Worm (Caenorhabditis elegans) whole organism, L3 larva: ENCODE measurements around the gene ech-2.

Experiments
- R02D3.7 ChIP-seq: fragments of 150-350 bp; optimal IDR thresholded peaks from 2 replicates; lab custom pipeline; 2014; ENCODE audit warnings: missing biosample characterization, missing genetic modification characterization
- ZK546.5 ChIP-seq: sonication (generic microtip); optimal IDR thresholded peaks from 2 replicates; lab custom pipeline; 2017; ENCODE audit warnings: missing biosample characterization, missing genetic modification characterization
- aly-2 ChIP-seq: fragments of 150-350 bp; optimal IDR thresholded peaks from 2 replicates; lab custom pipeline; 2014; ENCODE audit warnings: missing biosample characterization, missing genetic modification characterization
- ama-1 ChIP-seq: fragments of 150-350 bp; optimal IDR thresholded peaks from 2 replicates; lab custom pipeline; 2018
- ceh-16 ChIP-seq: sonication (generic microtip); optimal IDR thresholded peaks from 2 replicates; lab custom pipeline; 2017; ENCODE audit warnings: missing biosample characterization, missing genetic modification characterization
- ceh-28 ChIP-seq: fragments of 150-350 bp; optimal IDR thresholded peaks from 2 replicates; lab custom pipeline; 2014; ENCODE audit warnings: missing biosample characterization, missing genetic modification reagents, missing genetic modification characterization
- ceh-82 ChIP-seq: fragments of 150-350 bp; optimal IDR thresholded peaks from 2 replicates; lab custom pipeline; 2014; ENCODE audit warnings: missing biosample characterization, missing genetic modification characterization
- ceh-9 ChIP-seq: sonication (generic microtip); optimal IDR thresholded peaks from 2 replicates; lab custom pipeline; 2018; ENCODE audit warnings: missing biosample characterization, missing genetic modification characterization
- daf-12 ChIP-seq: fragments of 150-350 bp; optimal IDR thresholded peaks from 2 replicates; lab custom pipeline; 2014; ENCODE audit warnings: missing biosample characterization, missing genetic modification reagents, missing genetic modification characterization
- egl-27 ChIP-seq: sonication (generic microtip); optimal IDR thresholded peaks from 4 replicates; lab custom pipeline; 2017; ENCODE audit warnings: missing biosample characterization, missing genetic modification reagents, missing genetic modification characterization
- egl-5 ChIP-seq: fragments of 150-350 bp; optimal IDR thresholded peaks from 2 replicates; lab custom pipeline; 2017; ENCODE audit warnings: missing biosample characterization, missing genetic modification reagents, missing genetic modification characterization, inconsistent platforms
- elt-1 ChIP-seq: fragments of 150-350 bp; optimal IDR thresholded peaks from 2 replicates; lab custom pipeline; 2014; ENCODE audit warnings: missing biosample characterization, missing genetic modification characterization
- elt-2 ChIP-seq: sonication (generic microtip); optimal IDR thresholded peaks from 2 replicates; lab custom pipeline; 2016; ENCODE audit warnings: missing genetic modification reagents, mild to moderate bottlenecking, missing genetic modification characterization, missing compliant biosample characterization
- elt-3 ChIP-seq, 3 experiments: fragments of 150-350 bp in 1 of 3; sonication (generic microtip) in 2 of 3; optimal IDR thresholded peaks; 2 replicates in 2 of 3; 4 replicates in 1 of 3; lab custom pipeline; 2014 to 2017; ENCODE audit warnings: missing biosample characterization in 3 of 3, missing genetic modification characterization in 3 of 3
- eor-1 ChIP-seq, 2 experiments: fragments of 150-350 bp; optimal IDR thresholded peaks; 2 replicates each; lab custom pipeline; 2014 to 2018; ENCODE audit warnings: missing biosample characterization in 2 of 2, missing genetic modification characterization in 2 of 2
- fkh-10 ChIP-seq: sonication (generic microtip); optimal IDR thresholded peaks from 2 replicates; lab custom pipeline; 2017; ENCODE audit warnings: missing biosample characterization, missing genetic modification reagents, missing genetic modification characterization
- fkh-2 ChIP-seq: fragments of 150-350 bp; optimal IDR thresholded peaks from 2 replicates; lab custom pipeline; 2014; ENCODE audit warnings: missing biosample characterization, missing genetic modification reagents, missing genetic modification characterization
- fos-1 ChIP-seq: fragments of 150-350 bp; optimal IDR thresholded peaks from 2 replicates; lab custom pipeline; 2014; ENCODE audit warnings: missing biosample characterization, missing genetic modification characterization
- hmg-11 ChIP-seq: sonication (generic microtip); optimal IDR thresholded peaks from 2 replicates; lab custom pipeline; 2016; ENCODE audit warnings: missing genetic modification characterization, missing compliant biosample characterization
- jun-1 ChIP-seq: fragments of 150-350 bp; optimal IDR thresholded peaks from 2 replicates; lab custom pipeline; 2014; ENCODE audit warnings: missing biosample characterization, missing genetic modification reagents, missing genetic modification characterization
- lin-15B ChIP-seq: fragments of 150-350 bp; optimal IDR thresholded peaks from 2 replicates; lab custom pipeline; 2014; ENCODE audit warnings: missing biosample characterization, missing genetic modification characterization
- lin-39 ChIP-seq: fragments of 150-350 bp; optimal IDR thresholded peaks from 2 replicates; lab custom pipeline; 2018; ENCODE audit warnings: missing biosample characterization, missing genetic modification reagents, missing genetic modification characterization
- lsy-12 ChIP-seq: sonication (generic microtip); optimal IDR thresholded peaks from 2 replicates; lab custom pipeline; 2016; ENCODE audit warnings: mild to moderate bottlenecking, missing genetic modification characterization, missing compliant biosample characterization
- mdl-1 ChIP-seq: fragments of 150-350 bp; optimal IDR thresholded peaks from 2 replicates; lab custom pipeline; 2014; ENCODE audit warnings: missing biosample characterization, missing genetic modification characterization
- mml-1 ChIP-seq: fragments of 150-350 bp; sonication (generic microtip); optimal IDR thresholded peaks from 3 replicates; lab custom pipeline; 2014; ENCODE audit warnings: missing biosample characterization, missing genetic modification characterization
- nfya-1 ChIP-seq: sonication (generic microtip); optimal IDR thresholded peaks from 2 replicates; lab custom pipeline; 2017; ENCODE audit warnings: missing genetic modification characterization, mild to moderate bottlenecking, missing compliant biosample characterization, antibody characterized with exemption, moderate library complexity; ENCODE audit not compliant: insufficient read depth
- nhr-11 ChIP-seq: fragments of 150-350 bp; optimal IDR thresholded peaks from 2 replicates; lab custom pipeline; 2014; ENCODE audit warnings: missing biosample characterization, missing genetic modification characterization
- nhr-12 ChIP-seq: fragments of 150-350 bp; optimal IDR thresholded peaks from 2 replicates; lab custom pipeline; 2014; ENCODE audit warnings: missing biosample characterization, missing genetic modification characterization
- nhr-23 ChIP-seq: fragments of 150-350 bp; optimal IDR thresholded peaks from 2 replicates; lab custom pipeline; 2014; ENCODE audit warnings: missing biosample characterization, missing genetic modification reagents, missing genetic modification characterization
- nhr-237 ChIP-seq: fragments of 150-350 bp; optimal IDR thresholded peaks from 2 replicates; lab custom pipeline; 2014; ENCODE audit warnings: missing biosample characterization, missing genetic modification characterization
- nhr-25 ChIP-seq: sonication (generic microtip); optimal IDR thresholded peaks from 2 replicates; lab custom pipeline; 2017; ENCODE audit warnings: missing biosample characterization, missing genetic modification characterization
- nhr-28 ChIP-seq: fragments of 150-350 bp; optimal IDR thresholded peaks from 2 replicates; lab custom pipeline; 2014; ENCODE audit warnings: missing biosample characterization, missing genetic modification characterization
- nhr-43 ChIP-seq: sonication (generic microtip); optimal IDR thresholded peaks from 2 replicates; lab custom pipeline; 2016; ENCODE audit warnings: mild to moderate bottlenecking, missing genetic modification characterization, missing compliant biosample characterization; ENCODE audit not compliant: poor library complexity, severe bottlenecking
- nhr-67 ChIP-seq: fragments of 150-350 bp; optimal IDR thresholded peaks from 2 replicates; lab custom pipeline; 2014; ENCODE audit warnings: missing biosample characterization, missing genetic modification characterization
- nhr-76 ChIP-seq: fragments of 150-350 bp; sonication (generic microtip); optimal IDR thresholded peaks from 5 replicates; lab custom pipeline; 2014; ENCODE audit warnings: missing biosample characterization, missing genetic modification characterization
- nhr-77 ChIP-seq: fragments of 150-350 bp; optimal IDR thresholded peaks from 2 replicates; lab custom pipeline; 2014; ENCODE audit warnings: missing biosample characterization, missing genetic modification characterization
- pha-4 ChIP-seq: fragments of 150-350 bp; optimal IDR thresholded peaks from 2 replicates; lab custom pipeline; 2014; ENCODE audit warnings: missing biosample characterization, missing genetic modification reagents, missing genetic modification characterization
- pqm-1 ChIP-seq: fragments of 150-350 bp; optimal IDR thresholded peaks from 2 replicates; lab custom pipeline; 2017; ENCODE audit warnings: missing biosample characterization, missing genetic modification characterization, inconsistent platforms
- sea-2 ChIP-seq: fragments of 150-350 bp; sonication (generic microtip); optimal IDR thresholded peaks from 4 replicates; lab custom pipeline; 2014; ENCODE audit warnings: missing biosample characterization, missing genetic modification reagents, missing genetic modification characterization
- skn-1 ChIP-seq: fragments of 150-350 bp; optimal IDR thresholded peaks from 2 replicates; lab custom pipeline; 2014; ENCODE audit warnings: missing biosample characterization, missing genetic modification characterization
- snpc-4 ChIP-seq: fragments of 150-350 bp; optimal IDR thresholded peaks from 2 replicates; lab custom pipeline; 2014; ENCODE audit warnings: missing biosample characterization, missing genetic modification characterization
- tbx-2 ChIP-seq: sonication (generic microtip); optimal IDR thresholded peaks from 2 replicates; lab custom pipeline; 2016; ENCODE audit warnings: mild to moderate bottlenecking, missing genetic modification characterization, missing compliant biosample characterization
- unc-39 ChIP-seq: sonication (generic microtip); optimal IDR thresholded peaks from 4 replicates; lab custom pipeline; 2017; ENCODE audit warnings: missing biosample characterization, missing genetic modification characterization
- unc-62 ChIP-seq: fragments of 150-350 bp; sonication (generic microtip); optimal IDR thresholded peaks from 4 replicates; lab custom pipeline; 2014; ENCODE audit warnings: missing biosample characterization, missing genetic modification reagents, missing genetic modification characterization
- zag-1 ChIP-seq: fragments of 150-350 bp; optimal IDR thresholded peaks from 2 replicates; lab custom pipeline; 2014; ENCODE audit warnings: missing biosample characterization, missing genetic modification characterization
- ztf-11 ChIP-seq: fragments of 150-350 bp; optimal IDR thresholded peaks from 2 replicates; lab custom pipeline; 2014; ENCODE audit warnings: missing biosample characterization, missing genetic modification characterization
- ztf-4 ChIP-seq: fragments of 150-350 bp; optimal IDR thresholded peaks from 2 replicates; lab custom pipeline; 2014; ENCODE audit warnings: missing biosample characterization, missing genetic modification characterization

The ech-2 gene

DNA sequence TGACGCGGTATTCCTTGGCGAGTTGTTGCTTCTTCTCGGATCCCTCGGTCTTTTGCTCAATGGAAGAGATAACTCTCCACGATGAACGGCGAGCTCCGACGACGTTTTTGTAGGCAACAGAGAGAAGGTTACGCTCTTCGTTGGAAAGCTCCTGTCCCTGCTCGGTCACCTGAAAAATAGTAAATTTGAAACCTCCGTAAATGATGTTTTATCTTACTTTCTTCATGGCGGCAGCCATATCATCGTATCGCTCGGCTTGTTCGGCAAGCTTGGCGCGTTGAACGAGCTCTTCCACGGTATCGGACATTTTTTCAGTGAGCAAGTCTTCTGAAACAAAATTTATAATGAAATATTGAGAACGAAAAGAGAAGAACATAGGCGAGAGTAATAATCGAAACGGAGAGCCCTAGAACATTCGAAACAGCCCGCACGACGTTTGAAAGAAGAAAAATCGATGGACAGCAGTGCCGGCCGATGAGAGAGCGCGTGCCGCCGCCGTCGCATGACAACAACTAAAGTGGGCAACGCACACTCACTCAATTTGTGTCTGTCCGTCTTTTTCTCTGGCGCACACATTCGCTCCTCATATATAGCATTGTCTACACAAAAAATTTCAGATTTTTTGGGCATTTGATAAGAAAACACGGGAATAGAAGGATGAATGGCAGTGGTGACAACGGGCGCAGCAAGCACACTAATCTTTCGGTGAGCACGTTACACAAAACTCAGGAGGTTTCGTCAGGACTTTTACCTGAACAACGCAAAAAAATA lies 34.4 kb downstream of the ech-2 start, which contains the start of the genes par-5 and M117.3:
Gene par-5 (minus strand): TSS at position 334 of the 771 bp plus-strand sequence.
Gene M117.3 (plus strand): TSS at position 616 of the 771 bp plus-strand sequence.
- TF ChIP-seq ceh-28 (tag; lab: Kevin White, UChicago) (peak; percentile 77), daf-12 (no peak), fkh-2 (no peak), nhr-23 (tag; lab: Kevin White, UChicago) (no peak), elt-1 (tag; lab: Kevin White, UChicago) (no peak), nhr-12 (tag; lab: Kevin White, UChicago) (no peak), sea-2 (GFP tag; lab: Kevin White, UChicago) (peak; percentile 77), mdl-1 (tag; lab: Kevin White, UChicago) (peak; percentile 51), nhr-77 (tag; lab: Kevin White, UChicago) (no peak), lin-15B (tag; lab: Kevin White, UChicago) (peak; percentile 65), R02D3.7 (tag; lab: Kevin White, UChicago) (no peak), nfya-1 (tag; lab: Kevin White, UChicago) (peak; percentile 79), ztf-11 (tag; lab: Kevin White, UChicago) (no peak), zag-1 (no peak), fkh-10 (GFP tag; lab: Kevin White, UChicago) (peak; percentile 62), nhr-43 (no peak), lin-39 (tag; lab: Kevin White, UChicago) (peak; percentile 61), tbx-2 (tag; lab: Kevin White, UChicago) (no peak), nhr-11 (tag; lab: Kevin White, UChicago) (no peak), ZK546.5 (tag; lab: Kevin White, UChicago) (no peak), nhr-237 (no peak), ceh-82 (tag; lab: Kevin White, UChicago) (no peak), aly-2 (tag; lab: Kevin White, UChicago) (no peak), ceh-9 (tag; lab: Kevin White, UChicago) (no peak), pqm-1 (tag; lab: Kevin White, UChicago) (peak; percentile 49), nhr-67 (tag; lab: Kevin White, UChicago) (no peak), nhr-76 (tag; lab: Kevin White, UChicago) (no peak), unc-39 (tag; lab: Kevin White, UChicago) (no peak), unc-62 (GFP tag; lab: Kevin White, UChicago) (peak; percentile 19), skn-1 (tag; lab: Kevin White, UChicago) (no peak), pha-4 (tag; lab: Kevin White, UChicago) (peak; percentile 61), ceh-16 (tag; lab: Kevin White, UChicago) (no peak), elt-2 (tag; lab: Kevin White, UChicago) (peak; percentile 80), elt-3 (tag; optimal IDR thresholded peaks at IDR 0.05; lab: Kevin White, UChicago) (no peak), hmg-11 (peak; percentile 58), eor-1 (tag; optimal IDR thresholded peaks at IDR 0.05; lab: Kevin White, UChicago) (no peak), nhr-25 (no peak), jun-1 (peak; percentile 67), ztf-4 (tag; lab: Kevin White, UChicago) (no peak), nhr-28 (no peak), snpc-4 (tag; lab: Kevin White, UChicago) (no peak), egl-27 (peak; percentile 10), lsy-12 (peak; percentile 50), fos-1 (tag; lab: Kevin White, UChicago) (no peak), ama-1 (peak; percentile 20), egl-5 (tag; lab: Kevin White, UChicago) (peak; percentile 75), mml-1 (tag; lab: Kevin White, UChicago) (no peak)
